Fruit fly (Drosophila melanogaster): Measurements from ENCODE around the gene SA2.

- TF ChIP-seq cic (GFP tag; optimal IDR thresholded peaks at IDR 0.05) (no peak), Hr96 (GFP tag; optimal IDR thresholded peaks at IDR 0.05) (no peak), CG14711 (tag; optimal IDR thresholded peaks at IDR 0.05) (no peak), CG7045 (GFP tag; optimal IDR thresholded peaks at IDR 0.05) (no peak), ovo (GFP tag; optimal IDR thresholded peaks at IDR 0.05) (no peak), Clk (GFP tag; optimal IDR thresholded peaks at IDR 0.05) (no peak)
These were observed 47.3 kb downstream of the SA2 start for dm6 chr3L:1390410-1390809.
